Worm (Caenorhabditis elegans): ENCODE data around the gene wbp-11.

DNA sequence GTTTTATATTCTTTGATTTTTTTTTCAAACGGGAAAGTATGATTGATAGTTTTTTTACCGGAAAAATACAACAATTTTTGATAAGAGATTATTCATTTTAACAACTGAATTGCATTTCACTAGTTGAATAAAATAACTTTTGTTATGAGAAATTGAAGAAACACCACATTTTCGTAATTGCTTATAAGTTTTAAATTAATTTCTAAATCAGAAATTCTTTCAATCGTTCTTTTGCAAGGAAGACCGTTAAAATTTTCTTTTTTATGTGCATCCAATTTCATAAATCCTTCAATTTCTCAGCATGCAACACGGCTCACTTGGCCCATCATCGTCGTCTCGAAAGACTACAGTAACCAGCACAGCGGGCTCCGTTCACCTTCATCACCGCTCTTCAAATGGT lies 49.9 kb downstream of the wbp-11 start, which contains the start of gene plc-3:
- TF ChIP-seq hmbx-1 (tag; optimal IDR thresholded peaks at IDR 0.05) (no peak), flt-1 (GFP tag; IDR thresholded peaks at IDR 0.05) (no peak), tbx-11 (GFP tag; IDR thresholded peaks at IDR 0.05) (no peak), ets-7 (tag; optimal IDR thresholded peaks at IDR 0.05) (no peak), ceh-36 (tag; optimal IDR thresholded peaks at IDR 0.05) (no peak), aly-1 (tag; optimal IDR thresholded peaks at IDR 0.05) (no peak), ama-1 (optimal IDR thresholded peaks at IDR 0.05) (no peak)

Measured in whole organism, early embryonic.